Worm (Caenorhabditis elegans): Measurements from ENCODE around the gene C49H3.3.

Gene C49H3.3

DNA sequence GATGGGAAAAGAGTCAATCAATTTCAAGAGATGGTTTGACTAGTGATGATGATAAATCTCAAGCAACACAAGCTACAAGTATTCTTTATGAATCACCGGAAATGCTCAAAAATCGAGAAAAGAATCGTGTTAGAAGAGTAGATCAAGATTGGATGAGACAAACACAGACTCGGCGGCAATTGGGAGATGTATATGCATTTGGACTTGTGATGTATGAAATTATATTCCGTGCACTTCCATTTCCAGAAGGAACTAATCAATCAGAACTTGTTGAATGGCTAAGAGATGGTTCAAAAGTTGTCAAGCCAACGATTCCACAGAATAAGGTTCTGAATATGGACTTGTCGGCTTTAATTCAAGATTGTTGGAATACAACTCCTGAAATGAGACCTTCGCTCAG lies 7.7 kb downstream of the C49H3.3 start:
- no peak for TF ChIP-seq C17E4.6 (GFP tag; IDR thresholded peaks at IDR 0.05)
- TF ChIP-seq dpff-1 (tag; optimal IDR thresholded peaks at IDR 0.05), result no peak
- TF ChIP-seq rpc-1 (optimal IDR thresholded peaks at IDR 0.05), result no peak
- TF ChIP-seq rpc-1 (tag; optimal IDR thresholded peaks at IDR 0.05), result no peak
- no peak for TF ChIP-seq F57A8.1 (GFP tag; optimal IDR thresholded peaks at IDR 0.05)
- no peak for TF ChIP-seq ccch-3 (GFP tag; optimal IDR thresholded peaks at IDR 0.05)
- TF ChIP-seq ztf-25 (GFP tag; IDR thresholded peaks at IDR 0.05), result no peak
- TF ChIP-seq bed-2 (GFP tag; IDR thresholded peaks at IDR 0.05), result no peak
- no peak for TF ChIP-seq egrh-3 (GFP tag; IDR thresholded peaks at IDR 0.05)
- no peak for TF ChIP-seq ceh-40 (GFP tag; IDR thresholded peaks at IDR 0.05)
- no peak for TF ChIP-seq attf-5 (GFP tag; optimal IDR thresholded peaks at IDR 0.05)
- TF ChIP-seq snpc-3.4 (tag; optimal IDR thresholded peaks at IDR 0.05), result no peak

DNA sequence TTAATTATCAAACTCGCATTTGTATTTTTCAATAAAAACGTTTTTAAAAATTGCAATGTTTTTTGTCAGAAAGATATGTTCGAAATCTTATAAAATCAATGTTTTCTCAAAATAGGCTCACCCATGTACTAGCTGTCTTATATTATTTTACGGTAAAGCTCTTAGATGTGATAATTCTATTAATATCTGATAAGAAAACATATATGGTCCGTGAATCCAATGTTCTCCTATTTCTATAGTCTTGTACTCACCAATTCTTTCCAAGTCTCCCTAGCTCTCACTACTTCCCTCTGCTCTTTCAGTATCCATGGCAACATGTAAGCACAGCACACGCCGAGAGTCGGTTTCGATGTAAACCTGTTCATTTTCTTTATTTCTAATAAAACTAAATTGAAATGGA lies 9.6 kb downstream of the C49H3.3 start, which contains the start of gene bbs-2:
bbs-2 (plus strand) TSS at position 301 of the 400 bp plus-strand sequence.
- TF ChIP-seq dpl-1 (GFP tag; optimal IDR thresholded peaks at IDR 0.05) (no peak), lsy-27 (tag; optimal IDR thresholded peaks at IDR 0.05; ENCODE audit: borderline replicate concordance, insufficient read depth) (no peak), hrde-1 (tag; optimal IDR thresholded peaks at IDR 0.05; ENCODE audit: borderline replicate concordance) (no peak), tbx-9 (tag; optimal IDR thresholded peaks at IDR 0.05; ENCODE audit: borderline replicate concordance) (no peak), hmg-1.2 (GFP tag; IDR thresholded peaks at IDR 0.05) (no peak), ekl-4 (GFP tag; IDR thresholded peaks at IDR 0.05) (no peak), hsf-1 (GFP tag; IDR thresholded peaks at IDR 0.05) (no peak)

DNA sequence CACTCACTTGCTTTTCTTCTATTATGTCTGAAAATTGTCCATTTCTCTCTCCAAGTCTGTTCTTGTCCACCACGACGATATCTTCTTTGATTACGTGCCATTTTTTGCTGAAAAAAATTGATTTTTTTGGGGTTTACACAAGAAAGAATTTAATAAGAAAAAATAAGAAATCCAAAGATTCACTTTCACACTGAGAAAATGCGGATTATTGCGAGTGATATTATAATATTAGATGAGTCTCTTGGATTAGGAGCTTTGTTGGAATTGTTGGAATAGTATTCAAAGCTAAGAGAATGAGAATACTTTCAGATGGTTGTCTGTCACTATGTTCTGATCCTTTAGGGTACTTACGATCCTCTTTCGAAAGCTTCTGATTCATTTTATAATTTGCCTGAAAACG lies 14.7 kb downstream of the C49H3.3 start, which contains the start of gene F20D12.7:
F20D12.7 (minus strand) TSS at position 101 of the 400 bp plus-strand sequence.
- TF ChIP-seq lin-54 (GFP tag; optimal IDR thresholded peaks at IDR 0.05) (no peak), nhr-120 (GFP tag; IDR thresholded peaks at IDR 0.05) (no peak), F33H1.4 (GFP tag; IDR thresholded peaks at IDR 0.05) (no peak), T07F8.4 (tag; optimal IDR thresholded peaks at IDR 0.05) (no peak), ceh-27 (GFP tag; optimal IDR thresholded peaks at IDR 0.05) (no peak), K12H6.12 (tag; optimal IDR thresholded peaks at IDR 0.05) (no peak), lin-35 (GFP tag; optimal IDR thresholded peaks at IDR 0.05) (no peak), Y79H2A.3 (GFP tag; conservative IDR thresholded peaks at IDR 0.05) (no peak), rpc-1 (optimal IDR thresholded peaks at IDR 0.05) (no peak), rpc-1 (tag; optimal IDR thresholded peaks at IDR 0.05) (no peak), D2030.7 (GFP tag; IDR thresholded peaks at IDR 0.05) (no peak), ceh-91 (GFP tag; IDR thresholded peaks at IDR 0.05) (no peak), ets-4 (GFP tag; optimal IDR thresholded peaks at IDR 0.05) (no peak)

DNA sequence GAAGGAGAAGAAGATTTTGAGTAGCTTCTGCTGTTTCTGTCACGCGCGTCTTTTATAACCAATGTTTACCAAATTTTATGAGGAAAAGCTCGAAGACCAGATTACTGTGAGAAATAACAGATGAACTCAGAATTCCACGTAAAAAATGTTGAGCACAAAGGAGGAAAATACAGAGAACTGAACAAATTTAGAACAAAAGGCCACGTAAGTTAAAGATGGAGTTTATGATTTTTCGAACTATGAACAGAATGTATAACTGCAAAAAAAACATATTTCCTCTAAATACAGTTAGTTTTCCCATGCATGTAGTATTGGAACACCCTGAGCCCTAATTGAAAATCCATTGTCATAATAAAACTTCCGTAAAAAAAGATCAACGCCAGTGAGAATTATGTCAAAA lies 16.8 kb downstream of the C49H3.3 start, which contains the start of gene exc-9:
exc-9 (minus strand) TSS at position 101 of the 400 bp plus-strand sequence.
- TF ChIP-seq madf-10 (tag; optimal IDR thresholded peaks at IDR 0.05) (no peak), aptf-2 (GFP tag; conservative IDR thresholded peaks at IDR 0.05) (no peak), hsf-1 (GFP tag; IDR thresholded peaks at IDR 0.05) (no peak), F49E8.2 (tag; optimal IDR thresholded peaks at IDR 0.05; ENCODE audit: insufficient read depth) (no peak)

DNA sequence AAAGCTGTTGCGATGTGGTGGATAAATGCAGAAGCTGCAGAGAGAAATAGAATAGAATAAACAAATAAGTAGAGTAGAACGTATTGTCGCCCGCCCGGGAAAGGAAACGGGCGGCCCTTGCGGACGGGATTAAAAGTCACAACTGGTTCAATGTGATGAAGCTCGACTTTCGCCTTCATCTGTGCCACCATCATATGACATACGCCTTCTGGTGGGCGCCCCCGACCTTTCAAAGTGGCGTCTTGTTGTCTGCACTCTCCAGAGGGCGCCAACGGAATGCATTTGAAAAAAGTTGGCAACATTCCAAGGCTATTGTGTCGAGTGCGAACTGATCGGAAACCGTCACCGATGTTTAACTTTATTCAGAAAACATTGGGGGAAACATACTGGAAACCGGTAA lies 19.1 kb downstream of the C49H3.3 start:
- TF ChIP-seq ztf-22 (GFP tag; optimal IDR thresholded peaks at IDR 0.05) (no peak), K12H6.12 (tag; optimal IDR thresholded peaks at IDR 0.05) (no peak), B0019.2 (GFP tag; conservative IDR thresholded peaks at IDR 0.05) (no peak), pbrm-1 (GFP tag; IDR thresholded peaks at IDR 0.05) (0 out of 2 replicates have a peak, but pooled peaks have one; percentile 19), mes-4 (tag; optimal IDR thresholded peaks at IDR 0.05) (no peak), nfya-2 (GFP tag; IDR thresholded peaks at IDR 0.05) (no peak), somi-1 (GFP tag; optimal IDR thresholded peaks at IDR 0.05) (no peak), madf-8 (GFP tag; conservative IDR thresholded peaks at IDR 0.05) (0 out of 2 replicates have a peak, but pooled peaks have one; percentile 18), F39B2.1 (GFP tag; IDR thresholded peaks at IDR 0.05) (no peak), hmg-20 (GFP tag; IDR thresholded peaks at IDR 0.05) (no peak), nhr-27 (tag; optimal IDR thresholded peaks at IDR 0.05) (no peak), bed-2 (GFP tag; IDR thresholded peaks at IDR 0.05) (no peak), D2030.7 (GFP tag; IDR thresholded peaks at IDR 0.05) (no peak), nhr-80 (tag; optimal IDR thresholded peaks at IDR 0.05) (no peak)

All from whole organism, young adult.